Worm (Caenorhabditis elegans) whole organism, L4 larva: ENCODE data around the gene kcnl-4.

Source experiments
- ama-1 ChIP-seq: fragments of 150-350 bp; optimal IDR thresholded peaks from 2 replicates; lab custom pipeline; 2014; ENCODE audit warnings: inconsistent platforms, mixed read lengths
- ces-1 ChIP-seq: fragments of 150-350 bp; sonication (generic microtip); optimal IDR thresholded peaks from 4 replicates; lab custom pipeline; 2014; ENCODE audit warnings: missing biosample characterization, missing genetic modification reagents, missing genetic modification characterization
- egl-27 ChIP-seq: sonication (generic microtip); optimal IDR thresholded peaks from 3 replicates; lab custom pipeline; 2017; ENCODE audit warnings: missing biosample characterization, missing genetic modification reagents, missing genetic modification characterization
- hmg-1.1 ChIP-seq: fragments of 200-800 bp; sonication (Bioruptor generic); IDR thresholded peaks from 2 replicates; pipeline ENCODE4 v1.3.6; 2022; ENCODE audit warnings: missing genetic modification reagents, missing genetic modification characterization, missing compliant biosample characterization
- jun-1 ChIP-seq: fragments of 150-350 bp; optimal IDR thresholded peaks from 2 replicates; lab custom pipeline; 2014; ENCODE audit warnings: missing biosample characterization, missing genetic modification reagents, missing genetic modification characterization
- lir-3 ChIP-seq: sonication (generic microtip); optimal IDR thresholded peaks from 2 replicates; lab custom pipeline; 2016; ENCODE audit warnings: mild to moderate bottlenecking, missing genetic modification characterization, missing compliant biosample characterization
- nhr-237 ChIP-seq: sonication (generic microtip); optimal IDR thresholded peaks from 2 replicates; lab custom pipeline; 2017; ENCODE audit warnings: missing biosample characterization, missing genetic modification characterization
- nhr-28 ChIP-seq: fragments of 150-350 bp; optimal IDR thresholded peaks from 2 replicates; lab custom pipeline; 2014; ENCODE audit warnings: missing biosample characterization, missing genetic modification characterization
- nhr-6 ChIP-seq: fragments of 150-350 bp; optimal IDR thresholded peaks from 2 replicates; lab custom pipeline; 2014; ENCODE audit warnings: missing biosample characterization, missing genetic modification characterization
- nhr-77 ChIP-seq: fragments of 150-350 bp; optimal IDR thresholded peaks from 2 replicates; lab custom pipeline; 2014; ENCODE audit warnings: missing biosample characterization, missing genetic modification characterization
- pha-4 ChIP-seq, 2 experiments: fragments of 150-350 bp in 1 of 2; fragments of 200-800 bp in 1 of 2; sonication (Bioruptor generic) in 1 of 2; IDR thresholded peaks in 1 of 2; optimal IDR thresholded peaks in 1 of 2; 2 replicates each; pipeline versions ENCODE4 v1.3.6 to Lab custom; 2014 to 2022; ENCODE audit warnings: missing genetic modification characterization in 2 of 2, missing genetic modification reagents in 2 of 2, missing biosample characterization in 1 of 2, missing compliant biosample characterization in 1 of 2
- unc-39 ChIP-seq: sonication (generic microtip); optimal IDR thresholded peaks from 2 replicates; lab custom pipeline; 2017; ENCODE audit warnings: missing biosample characterization, missing genetic modification characterization
- unc-62 ChIP-seq, 3 experiments: fragments of 150-350 bp in 1 of 3; sonication (generic microtip); optimal IDR thresholded peaks in 2 of 3; peaks in 1 of 3; 1 replicate in 1 of 3; 2 replicates in 2 of 3; lab custom pipeline; 2014 to 2017; ENCODE audit warnings: missing biosample characterization in 3 of 3, missing genetic modification characterization in 3 of 3, missing genetic modification reagents in 3 of 3, missing genotype in 1 of 3
- zfp-2 ChIP-seq: sonication (generic microtip); optimal IDR thresholded peaks from 2 replicates; lab custom pipeline; 2016; ENCODE audit warnings: mild to moderate bottlenecking, missing genetic modification characterization, missing compliant biosample characterization

ce11 chrV:14499074-14499864 lies 31.6 kb upstream of the kcnl-4 start:
- TF ChIP-seq nhr-6 (tag; lab: Kevin White, UChicago) (no peak), unc-39 (tag; lab: Kevin White, UChicago) (no peak), nhr-77 (no peak), zfp-2 (tag; lab: Kevin White, UChicago) (no peak), lir-3 (tag; lab: Kevin White, UChicago) (no peak), ces-1 (no peak), unc-62 (GFP tag; optimal IDR thresholded peaks at IDR 0.05 in 1 of 2; lab: Kevin White, UChicago) (no peak), unc-62 (tag; optimal IDR thresholded peaks at IDR 0.05; lab: Kevin White, UChicago) (no peak), egl-27 (no peak), pha-4 (GFP tag; IDR thresholded peaks at IDR 0.05; lab: Robert Waterston, UW) (no peak), pha-4 (tag; optimal IDR thresholded peaks at IDR 0.05; lab: Kevin White, UChicago) (no peak), nhr-28 (tag; lab: Kevin White, UChicago) (peak; percentile 38), jun-1 (tag; lab: Kevin White, UChicago) (no peak), ama-1 (lab: Kevin White, UChicago) (no peak), nhr-237 (tag; lab: Kevin White, UChicago) (no peak), hmg-1.1 (GFP tag; lab: Robert Waterston, UW) (0 out of 2 replicates have a peak, but pooled peaks have one; percentile 32)
